Worm (Caenorhabditis elegans) whole organism, L3 larva: ENCODE results near the gene drp-1.
"Not testable (repeated sequence)": the region's sequence is repeated elsewhere in the genome, so short reads cannot be mapped to it uniquely, and the experiment has no call there.

Experiments used
- R02D3.7 ChIP-seq: fragments of 150-350 bp; optimal IDR thresholded peaks from 2 replicates; lab custom pipeline; 2014; ENCODE audit warnings: missing biosample characterization, missing genetic modification characterization
- ZK546.5 ChIP-seq: sonication (generic microtip); optimal IDR thresholded peaks from 2 replicates; lab custom pipeline; 2017; ENCODE audit warnings: missing biosample characterization, missing genetic modification characterization
- aly-2 ChIP-seq: fragments of 150-350 bp; optimal IDR thresholded peaks from 2 replicates; lab custom pipeline; 2014; ENCODE audit warnings: missing biosample characterization, missing genetic modification characterization
- ama-1 ChIP-seq: fragments of 150-350 bp; optimal IDR thresholded peaks from 2 replicates; lab custom pipeline; 2018
- ceh-28 ChIP-seq: fragments of 150-350 bp; optimal IDR thresholded peaks from 2 replicates; lab custom pipeline; 2014; ENCODE audit warnings: missing biosample characterization, missing genetic modification reagents, missing genetic modification characterization
- ceh-82 ChIP-seq: fragments of 150-350 bp; optimal IDR thresholded peaks from 2 replicates; lab custom pipeline; 2014; ENCODE audit warnings: missing biosample characterization, missing genetic modification characterization
- ceh-9 ChIP-seq: sonication (generic microtip); optimal IDR thresholded peaks from 2 replicates; lab custom pipeline; 2018; ENCODE audit warnings: missing biosample characterization, missing genetic modification characterization
- daf-12 ChIP-seq: fragments of 150-350 bp; optimal IDR thresholded peaks from 2 replicates; lab custom pipeline; 2014; ENCODE audit warnings: missing biosample characterization, missing genetic modification reagents, missing genetic modification characterization
- egl-27 ChIP-seq: sonication (generic microtip); optimal IDR thresholded peaks from 4 replicates; lab custom pipeline; 2017; ENCODE audit warnings: missing biosample characterization, missing genetic modification reagents, missing genetic modification characterization
- egl-5 ChIP-seq: fragments of 150-350 bp; optimal IDR thresholded peaks from 2 replicates; lab custom pipeline; 2017; ENCODE audit warnings: missing biosample characterization, missing genetic modification reagents, missing genetic modification characterization, inconsistent platforms
- elt-1 ChIP-seq: fragments of 150-350 bp; optimal IDR thresholded peaks from 2 replicates; lab custom pipeline; 2014; ENCODE audit warnings: missing biosample characterization, missing genetic modification characterization
- elt-3 ChIP-seq, 3 experiments: fragments of 150-350 bp in 1 of 3; sonication (generic microtip) in 2 of 3; optimal IDR thresholded peaks; 2 replicates in 2 of 3; 4 replicates in 1 of 3; lab custom pipeline; 2014 to 2017; ENCODE audit warnings: missing biosample characterization in 3 of 3, missing genetic modification characterization in 3 of 3
- eor-1 ChIP-seq, 2 experiments: fragments of 150-350 bp; optimal IDR thresholded peaks; 2 replicates each; lab custom pipeline; 2014 to 2018; ENCODE audit warnings: missing biosample characterization in 2 of 2, missing genetic modification characterization in 2 of 2
- fkh-10 ChIP-seq: sonication (generic microtip); optimal IDR thresholded peaks from 2 replicates; lab custom pipeline; 2017; ENCODE audit warnings: missing biosample characterization, missing genetic modification reagents, missing genetic modification characterization
- fkh-2 ChIP-seq: fragments of 150-350 bp; optimal IDR thresholded peaks from 2 replicates; lab custom pipeline; 2014; ENCODE audit warnings: missing biosample characterization, missing genetic modification reagents, missing genetic modification characterization
- fos-1 ChIP-seq: fragments of 150-350 bp; optimal IDR thresholded peaks from 2 replicates; lab custom pipeline; 2014; ENCODE audit warnings: missing biosample characterization, missing genetic modification characterization
- hmg-11 ChIP-seq: sonication (generic microtip); optimal IDR thresholded peaks from 2 replicates; lab custom pipeline; 2016; ENCODE audit warnings: missing genetic modification characterization, missing compliant biosample characterization
- lin-15B ChIP-seq: fragments of 150-350 bp; optimal IDR thresholded peaks from 2 replicates; lab custom pipeline; 2014; ENCODE audit warnings: missing biosample characterization, missing genetic modification characterization
- lsy-12 ChIP-seq: sonication (generic microtip); optimal IDR thresholded peaks from 2 replicates; lab custom pipeline; 2016; ENCODE audit warnings: mild to moderate bottlenecking, missing genetic modification characterization, missing compliant biosample characterization
- mdl-1 ChIP-seq: fragments of 150-350 bp; optimal IDR thresholded peaks from 2 replicates; lab custom pipeline; 2014; ENCODE audit warnings: missing biosample characterization, missing genetic modification characterization
- mml-1 ChIP-seq: fragments of 150-350 bp; sonication (generic microtip); optimal IDR thresholded peaks from 3 replicates; lab custom pipeline; 2014; ENCODE audit warnings: missing biosample characterization, missing genetic modification characterization
- nfya-1 ChIP-seq: sonication (generic microtip); optimal IDR thresholded peaks from 2 replicates; lab custom pipeline; 2017; ENCODE audit warnings: missing genetic modification characterization, mild to moderate bottlenecking, missing compliant biosample characterization, antibody characterized with exemption, moderate library complexity; ENCODE audit not compliant: insufficient read depth
- nhr-11 ChIP-seq: fragments of 150-350 bp; optimal IDR thresholded peaks from 2 replicates; lab custom pipeline; 2014; ENCODE audit warnings: missing biosample characterization, missing genetic modification characterization
- nhr-12 ChIP-seq: fragments of 150-350 bp; optimal IDR thresholded peaks from 2 replicates; lab custom pipeline; 2014; ENCODE audit warnings: missing biosample characterization, missing genetic modification characterization
- nhr-237 ChIP-seq: fragments of 150-350 bp; optimal IDR thresholded peaks from 2 replicates; lab custom pipeline; 2014; ENCODE audit warnings: missing biosample characterization, missing genetic modification characterization
- nhr-25 ChIP-seq: sonication (generic microtip); optimal IDR thresholded peaks from 2 replicates; lab custom pipeline; 2017; ENCODE audit warnings: missing biosample characterization, missing genetic modification characterization
- nhr-28 ChIP-seq: fragments of 150-350 bp; optimal IDR thresholded peaks from 2 replicates; lab custom pipeline; 2014; ENCODE audit warnings: missing biosample characterization, missing genetic modification characterization
- nhr-43 ChIP-seq: sonication (generic microtip); optimal IDR thresholded peaks from 2 replicates; lab custom pipeline; 2016; ENCODE audit warnings: mild to moderate bottlenecking, missing genetic modification characterization, missing compliant biosample characterization; ENCODE audit not compliant: poor library complexity, severe bottlenecking
- nhr-76 ChIP-seq: fragments of 150-350 bp; sonication (generic microtip); optimal IDR thresholded peaks from 5 replicates; lab custom pipeline; 2014; ENCODE audit warnings: missing biosample characterization, missing genetic modification characterization
- nhr-77 ChIP-seq: fragments of 150-350 bp; optimal IDR thresholded peaks from 2 replicates; lab custom pipeline; 2014; ENCODE audit warnings: missing biosample characterization, missing genetic modification characterization
- pha-4 ChIP-seq: fragments of 150-350 bp; optimal IDR thresholded peaks from 2 replicates; lab custom pipeline; 2014; ENCODE audit warnings: missing biosample characterization, missing genetic modification reagents, missing genetic modification characterization
- pqm-1 ChIP-seq: fragments of 150-350 bp; optimal IDR thresholded peaks from 2 replicates; lab custom pipeline; 2017; ENCODE audit warnings: missing biosample characterization, missing genetic modification characterization, inconsistent platforms
- sea-2 ChIP-seq: fragments of 150-350 bp; sonication (generic microtip); optimal IDR thresholded peaks from 4 replicates; lab custom pipeline; 2014; ENCODE audit warnings: missing biosample characterization, missing genetic modification reagents, missing genetic modification characterization
- skn-1 ChIP-seq: fragments of 150-350 bp; optimal IDR thresholded peaks from 2 replicates; lab custom pipeline; 2014; ENCODE audit warnings: missing biosample characterization, missing genetic modification characterization
- snpc-4 ChIP-seq: fragments of 150-350 bp; optimal IDR thresholded peaks from 2 replicates; lab custom pipeline; 2014; ENCODE audit warnings: missing biosample characterization, missing genetic modification characterization
- tbx-2 ChIP-seq: sonication (generic microtip); optimal IDR thresholded peaks from 2 replicates; lab custom pipeline; 2016; ENCODE audit warnings: mild to moderate bottlenecking, missing genetic modification characterization, missing compliant biosample characterization
- unc-39 ChIP-seq: sonication (generic microtip); optimal IDR thresholded peaks from 4 replicates; lab custom pipeline; 2017; ENCODE audit warnings: missing biosample characterization, missing genetic modification characterization
- zag-1 ChIP-seq: fragments of 150-350 bp; optimal IDR thresholded peaks from 2 replicates; lab custom pipeline; 2014; ENCODE audit warnings: missing biosample characterization, missing genetic modification characterization
- ztf-11 ChIP-seq: fragments of 150-350 bp; optimal IDR thresholded peaks from 2 replicates; lab custom pipeline; 2014; ENCODE audit warnings: missing biosample characterization, missing genetic modification characterization
- ztf-4 ChIP-seq: fragments of 150-350 bp; optimal IDR thresholded peaks from 2 replicates; lab custom pipeline; 2014; ENCODE audit warnings: missing biosample characterization, missing genetic modification characterization

Gene drp-1

ce11 chrIV:5537813-5538538, at the start of gene drp-1, which contains the start of gene fem-1:
drp-1 (plus strand) TSS chrIV:5538488.
fem-1 (minus strand) TSS chrIV:5537962.
- no peak for TF ChIP-seq nfya-1 (tag; lab: Kevin White, UChicago)
- TF ChIP-seq elt-3 (tag; optimal IDR thresholded peaks at IDR 0.05; lab: Kevin White, UChicago), result no peak
- TF ChIP-seq lin-15B (tag; lab: Kevin White, UChicago), result peak; percentile 11
- peak; percentile 29 for TF ChIP-seq snpc-4 (tag; lab: Kevin White, UChicago)
- no peak for TF ChIP-seq skn-1
- no peak for TF ChIP-seq unc-39
- TF ChIP-seq hmg-11 (tag; lab: Kevin White, UChicago), result peak; percentile 63

ce11 chrIV:5491054-5491453, 47.2 kb upstream of the drp-1 start, which contains the start of gene B0273.115:
B0273.115 (minus strand) TSS chrIV:5491154.
- TF ChIP-seq nhr-11 (tag; lab: Kevin White, UChicago); egl-5; sea-2 (GFP tag; lab: Kevin White, UChicago): not testable (repeated sequence)

ce11 chrIV:5492196-5492595, 46.1 kb upstream of the drp-1 start:
- TF ChIP-seq ztf-11 (no peak), nhr-77 (tag; lab: Kevin White, UChicago) (no peak), egl-27 (tag; lab: Kevin White, UChicago) (no peak), ceh-82 (tag; lab: Kevin White, UChicago) (no peak), fkh-10 (GFP tag; lab: Kevin White, UChicago) (no peak), fkh-2 (no peak), tbx-2 (tag; lab: Kevin White, UChicago) (no peak), ceh-9 (tag; lab: Kevin White, UChicago) (no peak), aly-2 (tag; lab: Kevin White, UChicago) (no peak), unc-39 (no peak), nhr-25 (tag; lab: Kevin White, UChicago) (no peak), sea-2 (GFP tag; lab: Kevin White, UChicago) (no peak), ama-1 (lab: Kevin White, UChicago) (no peak), daf-12 (tag; lab: Kevin White, UChicago) (no peak), nfya-1 (tag; lab: Kevin White, UChicago) (no peak), elt-1 (tag; lab: Kevin White, UChicago) (no peak), pha-4 (tag; lab: Kevin White, UChicago) (no peak), snpc-4 (tag; lab: Kevin White, UChicago) (no peak), nhr-43 (tag; lab: Kevin White, UChicago) (no peak)

- no peak for TF ChIP-seq pha-4 (tag; lab: Kevin White, UChicago)
- no peak for TF ChIP-seq nhr-28 (tag; lab: Kevin White, UChicago)
- no peak for TF ChIP-seq ztf-11
- no peak for TF ChIP-seq elt-1 (tag; lab: Kevin White, UChicago)
- no peak for TF ChIP-seq mml-1 (tag; lab: Kevin White, UChicago)
- no peak for TF ChIP-seq unc-39
- no peak for TF ChIP-seq aly-2 (tag; lab: Kevin White, UChicago)
- no peak for TF ChIP-seq ceh-28 (tag; lab: Kevin White, UChicago)
- no peak for TF ChIP-seq fos-1
- no peak for TF ChIP-seq mdl-1
- no peak for TF ChIP-seq nfya-1 (tag; lab: Kevin White, UChicago)
- TF ChIP-seq skn-1, result no peak
- TF ChIP-seq R02D3.7, result no peak
Observed at ce11 chrIV:5493135-5493534, 45.2 kb upstream of the drp-1 start.

ce11 chrIV:5493692-5494091, 44.6 kb upstream of the drp-1 start, which contains the start of gene B0273.1:
B0273.1 (plus strand) TSS chrIV:5493992.
- TF ChIP-seq ama-1 (lab: Kevin White, UChicago) (no peak), nhr-12 (tag; lab: Kevin White, UChicago) (no peak), nhr-25 (tag; lab: Kevin White, UChicago) (no peak), ZK546.5 (no peak), eor-1 (tag; optimal IDR thresholded peaks at IDR 0.05; lab: Kevin White, UChicago) (no peak), lsy-12 (tag; lab: Kevin White, UChicago) (no peak), pha-4 (tag; lab: Kevin White, UChicago) (no peak), mml-1 (tag; lab: Kevin White, UChicago) (no peak), R02D3.7 (no peak), pqm-1 (no peak), ceh-28 (tag; lab: Kevin White, UChicago) (no peak), ztf-4 (tag; lab: Kevin White, UChicago) (no peak), aly-2 (tag; lab: Kevin White, UChicago) (no peak), nhr-76 (tag; lab: Kevin White, UChicago) (no peak), egl-27 (tag; lab: Kevin White, UChicago) (no peak), nhr-237 (tag; lab: Kevin White, UChicago) (no peak), zag-1 (tag; lab: Kevin White, UChicago) (no peak), fos-1 (no peak), lin-15B (tag; lab: Kevin White, UChicago) (no peak)
